Fruit fly (Drosophila melanogaster): Measurements from ENCODE around the gene Ptp10D.
A peak's percentile ranks its signal among the peaks of the same experiment; 100 is the strongest.

The Ptp10D gene

dm6 chrX:11713808-11714528 lies 92.2 kb downstream of the Ptp10D start (continued):
- no peak for TF ChIP-seq sv (GFP tag; optimal IDR thresholded peaks at IDR 0.05)
- peak; percentile 29 for TF ChIP-seq OdsH (GFP tag; optimal IDR thresholded peaks at IDR 0.05)
- no peak for TF ChIP-seq Myc (optimal IDR thresholded peaks at IDR 0.05)
- TF ChIP-seq Jra (GFP tag; optimal IDR thresholded peaks at IDR 0.05): no peak
- TF ChIP-seq psq (GFP tag; optimal IDR thresholded peaks at IDR 0.05): peak; percentile 91
- TF ChIP-seq pan (optimal IDR thresholded peaks at IDR 0.05): no peak
- TF ChIP-seq N (GFP tag; optimal IDR thresholded peaks at IDR 0.05): peak; percentile 81
- peak; percentile 12 for TF ChIP-seq Rel (GFP tag; optimal IDR thresholded peaks at IDR 0.05)
- TF ChIP-seq Rel (tag; optimal IDR thresholded peaks at IDR 0.05): peak; percentile 59

dm6 chrX:11714529-11715262 lies 92.9 kb downstream of the Ptp10D start:
- TF ChIP-seq CG32264 (GFP tag; optimal IDR thresholded peaks at IDR 0.05) (no peak), ey (GFP tag; optimal IDR thresholded peaks at IDR 0.05) (no peak), h (GFP tag; optimal IDR thresholded peaks at IDR 0.05) (no peak), dsf (GFP tag; optimal IDR thresholded peaks at IDR 0.05; ENCODE audit: borderline replicate concordance) (no peak), Dfd (GFP tag; optimal IDR thresholded peaks at IDR 0.05) (no peak), CG9705 (GFP tag; optimal IDR thresholded peaks at IDR 0.05) (no peak), sv (GFP tag; optimal IDR thresholded peaks at IDR 0.05) (no peak), lola (GFP tag; optimal IDR thresholded peaks at IDR 0.05) (no peak), fru (GFP tag; optimal IDR thresholded peaks at IDR 0.05) (peak; percentile 28), Mio (GFP tag; optimal IDR thresholded peaks at IDR 0.05) (no peak), sage (GFP tag; optimal IDR thresholded peaks at IDR 0.05) (no peak), tai (GFP tag; optimal IDR thresholded peaks at IDR 0.05) (no peak), woc (GFP tag; optimal IDR thresholded peaks at IDR 0.05) (peak; percentile 88), Hr83 (GFP tag; optimal IDR thresholded peaks at IDR 0.05; ENCODE audit: poor library complexity, severe bottlenecking) (peak; percentile 22), HLH106 (tag; optimal IDR thresholded peaks at IDR 0.05) (peak; percentile 47), OdsH (GFP tag; optimal IDR thresholded peaks at IDR 0.05) (peak; percentile 40), GATAd (GFP tag; optimal IDR thresholded peaks at IDR 0.05) (no peak), psq (GFP tag; optimal IDR thresholded peaks at IDR 0.05) (peak; percentile 99), dmrt93B (GFP tag; optimal IDR thresholded peaks at IDR 0.05) (peak; percentile 44), pan (optimal IDR thresholded peaks at IDR 0.05) (no peak), Vsx2 (GFP tag; optimal IDR thresholded peaks at IDR 0.05; ENCODE audit: partially characterized antibody) (no peak), Rel (GFP tag; optimal IDR thresholded peaks at IDR 0.05) (no peak), Rel (tag; optimal IDR thresholded peaks at IDR 0.05) (peak; percentile 42), rgr (GFP tag; optimal IDR thresholded peaks at IDR 0.05) (no peak), br (GFP tag; optimal IDR thresholded peaks at IDR 0.05) (peak; percentile 62), foxo (GFP tag; optimal IDR thresholded peaks at IDR 0.05) (peak in 1 of 2 experiments; percentile 56), Sp1 (GFP tag; optimal IDR thresholded peaks at IDR 0.05) (no peak), Jra (GFP tag; optimal IDR thresholded peaks at IDR 0.05) (no peak), brk (GFP tag; optimal IDR thresholded peaks at IDR 0.05) (peak; percentile 48), jim (GFP tag; optimal IDR thresholded peaks at IDR 0.05) (no peak), Dif (GFP tag; optimal IDR thresholded peaks at IDR 0.05; ENCODE audit: partially characterized antibody) (no peak), Myc (optimal IDR thresholded peaks at IDR 0.05) (no peak), Hr78 (GFP tag; optimal IDR thresholded peaks at IDR 0.05) (no peak), usp (GFP tag; optimal IDR thresholded peaks at IDR 0.05) (no peak), dl (GFP tag; optimal IDR thresholded peaks at IDR 0.05; ENCODE audit: insufficient read depth in 1 of 2, partially characterized antibody in 2 of 2) (peak; percentile 15 to 57), CrebA (GFP tag; optimal IDR thresholded peaks at IDR 0.05; ENCODE audit: borderline replicate concordance) (no peak), Hnf4 (GFP tag; optimal IDR thresholded peaks at IDR 0.05) (no peak), Abd-B (GFP tag; optimal IDR thresholded peaks at IDR 0.05) (no peak), N (GFP tag; optimal IDR thresholded peaks at IDR 0.05) (no peak)
